Fruit fly (Drosophila melanogaster) whole organism, embryonic: ENCODE data around the gene CG12010.

Experiments
- Bdp1 ChIP-seq: fragments of 200-800 bp; sonication (Bioruptor generic); optimal IDR thresholded peaks from 3 replicates; lab custom pipeline; 2016; ENCODE audit warnings: missing biosample characterization, missing genetic modification characterization
- CG13775 ChIP-seq: fragments of 200-800 bp; sonication (Bioruptor generic); optimal IDR thresholded peaks from 3 replicates; lab custom pipeline; 2017; ENCODE audit warnings: missing biosample characterization, mild to moderate bottlenecking, missing genetic modification characterization
- CG13894 ChIP-seq: fragments of 200-800 bp; sonication (Bioruptor generic); optimal IDR thresholded peaks from 3 replicates; lab custom pipeline; 2018; ENCODE audit warnings: missing biosample characterization, mild to moderate bottlenecking, missing genetic modification characterization, moderate library complexity
- CG2678 ChIP-seq: fragments of 200-800 bp; sonication (Bioruptor generic); optimal IDR thresholded peaks from 3 replicates; lab custom pipeline; 2019; ENCODE audit warnings: missing biosample characterization, mild to moderate bottlenecking, missing genetic modification characterization, moderate library complexity
- CG2889 ChIP-seq: fragments of 200-800 bp; sonication (Bioruptor generic); IDR thresholded peaks from 3 replicates; pipeline ENCODE4 v1.3.6; 2022; ENCODE audit warnings: missing biosample characterization, missing genetic modification characterization
- CG3726 ChIP-seq: fragments of 200-800 bp; sonication (Bioruptor generic); IDR thresholded peaks from 3 replicates; pipeline ENCODE4, ENCODE4 v1.3.6; 2022; ENCODE audit warnings: missing biosample characterization, missing genetic modification characterization
- CG4282 ChIP-seq: fragments of 200-800 bp; sonication (Bioruptor generic); optimal IDR thresholded peaks from 2 replicates; lab custom pipeline; 2016; ENCODE audit warnings: missing biosample characterization, missing genetic modification characterization
- CG4424 ChIP-seq: fragments of 200-800 bp; sonication (Bioruptor generic); optimal IDR thresholded peaks from 3 replicates; lab custom pipeline; 2016; ENCODE audit warnings: missing biosample characterization, missing genetic modification characterization
- CG4730 ChIP-seq: fragments of 200-800 bp; sonication (Bioruptor generic); IDR thresholded peaks from 2 replicates; pipeline ENCODE4 v1.3.6; 2022; ENCODE audit warnings: missing biosample characterization, missing genetic modification characterization
- CG4854 ChIP-seq: fragments of 200-800 bp; sonication (Bioruptor generic); optimal IDR thresholded peaks from 2 replicates; lab custom pipeline; 2016; ENCODE audit warnings: missing biosample characterization, missing genetic modification characterization, inconsistent platforms
- CG5245 ChIP-seq: fragments of 200-800 bp; sonication (Bioruptor generic); optimal IDR thresholded peaks from 3 replicates; lab custom pipeline; 2016; ENCODE audit warnings: missing biosample characterization, missing genetic modification characterization
- CG6175 ChIP-seq: fragments of 200-800 bp; sonication (Bioruptor generic); IDR thresholded peaks from 3 replicates; pipeline ENCODE4 v1.3.6; 2022; ENCODE audit warnings: missing biosample characterization, missing genetic modification characterization
- CG6813 ChIP-seq: fragments of 200-800 bp; sonication (Bioruptor generic); optimal IDR thresholded peaks from 2 replicates; lab custom pipeline; 2017; ENCODE audit warnings: missing biosample characterization, missing genetic modification characterization, mild to moderate bottlenecking, moderate library complexity, missing genetic modification reagents
- CG8281 ChIP-seq: fragments of 200-800 bp; sonication (Bioruptor generic); optimal IDR thresholded peaks from 2 replicates; lab custom pipeline; 2018; ENCODE audit warnings: missing biosample characterization, mild to moderate bottlenecking, missing genetic modification characterization, moderate library complexity
- CG8765 ChIP-seq: fragments of 200-800 bp; sonication (Bioruptor generic); IDR thresholded peaks from 2 replicates; pipeline ENCODE4 v1.3.6; 2022; ENCODE audit warnings: missing biosample characterization, missing genetic modification characterization
- CG8924 ChIP-seq: fragments of 200-800 bp; optimal IDR thresholded peaks from 3 replicates; lab custom pipeline; 2019; ENCODE audit warnings: missing biosample characterization, mild to moderate bottlenecking, missing genetic modification characterization, moderate library complexity
- CG9727 ChIP-seq: fragments of 200-800 bp; sonication (Bioruptor generic); optimal IDR thresholded peaks from 3 replicates; lab custom pipeline; 2017; ENCODE audit warnings: missing biosample characterization, mild to moderate bottlenecking, missing genetic modification characterization
- D ChIP-seq, 2 experiments: fragments of 200-800 bp in 1 of 2; fragments of >200 bp in 1 of 2; sonication (Bioruptor generic) in 1 of 2; optimal IDR thresholded peaks; 2 replicates in 1 of 2; 3 replicates in 1 of 2; lab custom pipeline; 2017; ENCODE audit warnings: mild to moderate bottlenecking in 1 of 2, missing biosample characterization in 1 of 2, missing genetic modification characterization in 1 of 2, missing genetic modification reagents in 1 of 2
- Fer2 ChIP-seq: fragments of 200-800 bp; sonication (Bioruptor generic); optimal IDR thresholded peaks from 2 replicates; lab custom pipeline; 2018; ENCODE audit warnings: missing biosample characterization, mild to moderate bottlenecking, missing genetic modification characterization, moderate library complexity
- Fer3 ChIP-seq: fragments of 200-800 bp; sonication (Bioruptor generic); optimal IDR thresholded peaks from 2 replicates; lab custom pipeline; 2018; ENCODE audit warnings: missing biosample characterization, mild to moderate bottlenecking, missing genetic modification characterization, moderate library complexity
- NFAT ChIP-seq: fragments of 200-800 bp; sonication (Bioruptor generic); IDR thresholded peaks from 2 replicates; pipeline ENCODE4 v1.3.6; 2022; ENCODE audit warnings: missing biosample characterization, missing genetic modification characterization
- Rfx ChIP-seq: fragments of 200-800 bp; sonication (Bioruptor generic); IDR thresholded peaks from 2 replicates; pipeline ENCODE4 v1.3.6; 2022; ENCODE audit warnings: missing biosample characterization, missing genetic modification characterization
- Trl ChIP-seq, 3 experiments: fragments of >200 bp in 2 of 3; fragments of 200-800 bp in 1 of 3; sonication (Bioruptor generic) in 1 of 3; optimal IDR thresholded peaks; 2 replicates in 1 of 3; 3 replicates in 2 of 3; lab custom pipeline; 2016 to 2017; ENCODE audit warnings: missing biosample characterization in 1 of 3, missing genetic modification characterization in 1 of 3
- ara ChIP-seq: fragments of 200-800 bp; sonication (Bioruptor generic); IDR thresholded peaks from 2 replicates; pipeline ENCODE4 v1.3.6; 2022; ENCODE audit warnings: missing biosample characterization, missing genetic modification characterization
- chinmo ChIP-seq: fragments of 200-800 bp; sonication (Bioruptor generic); IDR thresholded peaks from 4 replicates; pipeline ENCODE4 v1.3.6; 2022; ENCODE audit warnings: missing biosample characterization, missing genetic modification characterization; ENCODE audit not compliant: partially characterized antibody
- crol ChIP-seq: fragments of 200-800 bp; sonication (Bioruptor generic); IDR thresholded peaks from 2 replicates; pipeline ENCODE4 v1.3.6; 2022; ENCODE audit warnings: missing biosample characterization, missing genetic modification characterization
- dan ChIP-seq: fragments of 200-800 bp; sonication (Bioruptor generic); IDR thresholded peaks from 2 replicates; pipeline ENCODE4 v1.3.6; 2022; ENCODE audit warnings: missing biosample characterization, missing genetic modification characterization
- fd64A ChIP-seq: fragments of 200-800 bp; sonication (Bioruptor generic); optimal IDR thresholded peaks from 3 replicates; lab custom pipeline; 2018; ENCODE audit warnings: missing biosample characterization, mild to moderate bottlenecking, missing genetic modification characterization
- fd96Cb ChIP-seq: fragments of 200-800 bp; sonication (Bioruptor generic); optimal IDR thresholded peaks from 2 replicates; lab custom pipeline; 2018; ENCODE audit warnings: missing biosample characterization, mild to moderate bottlenecking, missing genetic modification characterization, moderate library complexity
- ftz-f1 ChIP-seq: fragments of 200-800 bp; sonication (Bioruptor generic); optimal IDR thresholded peaks from 2 replicates; lab custom pipeline; 2016; ENCODE audit warnings: missing biosample characterization, missing genetic modification characterization
- grau ChIP-seq: fragments of 200-800 bp; optimal IDR thresholded peaks from 3 replicates; lab custom pipeline; 2019; ENCODE audit warnings: missing biosample characterization, mild to moderate bottlenecking, missing genetic modification characterization, moderate library complexity
- gro ChIP-seq: fragments of 200-800 bp; sonication (Bioruptor generic); optimal IDR thresholded peaks from 2 replicates; lab custom pipeline; 2016; ENCODE audit warnings: missing biosample characterization, missing genetic modification characterization
- her ChIP-seq: fragments of 200-800 bp; sonication (Bioruptor generic); optimal IDR thresholded peaks from 2 replicates; lab custom pipeline; 2016; ENCODE audit warnings: missing biosample characterization, missing genetic modification characterization
- klu ChIP-seq: fragments of 200-800 bp; sonication (Bioruptor generic); IDR thresholded peaks from 2 replicates; pipeline ENCODE4 v1.3.6; 2022; ENCODE audit warnings: missing biosample characterization, missing genetic modification characterization
- oc ChIP-seq: fragments of 200-800 bp; sonication (Bioruptor generic); optimal IDR thresholded peaks from 2 replicates; lab custom pipeline; 2018; ENCODE audit warnings: missing biosample characterization, mild to moderate bottlenecking, missing genetic modification characterization, moderate library complexity
- p53 ChIP-seq: fragments of 200-800 bp; sonication (Bioruptor generic); optimal IDR thresholded peaks from 2 replicates; lab custom pipeline; 2016; ENCODE audit warnings: missing biosample characterization, missing genetic modification characterization
- schlank ChIP-seq: fragments of 200-800 bp; sonication (Bioruptor generic); optimal IDR thresholded peaks from 2 replicates; lab custom pipeline; 2018; ENCODE audit warnings: missing biosample characterization, mild to moderate bottlenecking, missing genetic modification characterization
- sd ChIP-seq: fragments of 200-800 bp; sonication (Bioruptor generic); optimal IDR thresholded peaks from 3 replicates; lab custom pipeline; 2018; ENCODE audit warnings: missing biosample characterization, mild to moderate bottlenecking, missing genetic modification characterization, moderate library complexity
- sens ChIP-seq: fragments of 200-800 bp; sonication (Bioruptor generic); peaks from one replicate; lab custom pipeline; 2016; ENCODE audit warnings: missing biosample characterization, missing genetic modification characterization
- slbo ChIP-seq: fragments of 200-800 bp; sonication (Bioruptor generic); IDR thresholded peaks from 2 replicates; pipeline ENCODE4 v1.3.6; 2022; ENCODE audit warnings: missing biosample characterization, missing genetic modification characterization
- ssp ChIP-seq: fragments of 200-800 bp; sonication (Bioruptor generic); IDR thresholded peaks from 2 replicates; pipeline ENCODE4 v1.3.6; 2022; ENCODE audit warnings: missing biosample characterization, missing genetic modification characterization
- tll ChIP-seq, 2 experiments: fragments of 200-800 bp in 1 of 2; fragments of >200 bp in 1 of 2; sonication (Bioruptor generic) in 1 of 2; optimal IDR thresholded peaks; 2 replicates each; lab custom pipeline; 2017 to 2019; ENCODE audit warnings: missing biosample characterization in 2 of 2, missing genetic modification characterization in 2 of 2, mild to moderate bottlenecking in 1 of 2, moderate library complexity in 1 of 2
- tx ChIP-seq: fragments of 200-800 bp; sonication (Bioruptor generic); optimal IDR thresholded peaks from 2 replicates; lab custom pipeline; 2016; ENCODE audit warnings: missing biosample characterization, missing genetic modification characterization
- vvl ChIP-seq: fragments of 200-800 bp; sonication (Bioruptor generic); IDR thresholded peaks from 2 replicates; pipeline ENCODE4 v1.3.6; 2022; ENCODE audit warnings: missing biosample characterization, missing genetic modification characterization

The CG12010 gene

dm6 chr3L:3406307-3407061 is 32.4 kb downstream of the CG12010 start (continued):
- TF ChIP-seq CG8924 (tag; lab: Kevin White, UChicago): no peak
- no peak for TF ChIP-seq ssp (GFP tag; lab: Robert Waterston, UW)
- peak; percentile 30; the same call in 1 of the 2 replicates for TF ChIP-seq Rfx (GFP tag; lab: Robert Waterston, UW)
- TF ChIP-seq CG2889 (GFP tag; lab: Robert Waterston, UW): no peak
- TF ChIP-seq CG4730 (GFP tag; lab: Robert Waterston, UW): no peak
- TF ChIP-seq NFAT (GFP tag; lab: Robert Waterston, UW): peak; percentile 23; the same call in 1 of the 2 replicates
- TF ChIP-seq CG4424: no peak
- no peak for TF ChIP-seq Fer2 (tag; lab: Kevin White, UChicago)
- peak; percentile 38 for TF ChIP-seq CG2678 (tag; lab: Kevin White, UChicago)
- TF ChIP-seq Bdp1 (GFP tag; lab: Kevin White, UChicago): no peak
- no peak for TF ChIP-seq CG13775
- TF ChIP-seq sens (GFP tag; lab: Kevin White, UChicago): peak; percentile 58
- TF ChIP-seq her (GFP tag; lab: Kevin White, UChicago): no peak
- TF ChIP-seq tll (GFP tag; optimal IDR thresholded peaks at IDR 0.05; lab: Kevin White, UChicago): no peak
- TF ChIP-seq Fer3 (tag; lab: Kevin White, UChicago): peak; percentile 6
- TF ChIP-seq chinmo: 0 out of 4 replicates have a peak, but pooled peaks have one; percentile 13
- TF ChIP-seq CG3726: no peak

- TF ChIP-seq slbo (GFP tag; lab: Robert Waterston, UW): 0 out of 2 replicates have a peak, but pooled peaks have one; percentile 20
- TF ChIP-seq oc (tag; lab: Kevin White, UChicago): peak; percentile 9
- peak; percentile 22; the same call in 1 of the 2 replicates for TF ChIP-seq crol (GFP tag; lab: Robert Waterston, UW)
- TF ChIP-seq vvl (GFP tag; lab: Robert Waterston, UW): 0 out of 2 replicates have a peak, but pooled peaks have one; percentile 29
- TF ChIP-seq CG6175 (GFP tag; lab: Robert Waterston, UW): no peak
- TF ChIP-seq sd (tag; lab: Kevin White, UChicago): peak; percentile 67
- TF ChIP-seq CG5245: no peak
- peak; percentile 74 for TF ChIP-seq ftz-f1 (GFP tag; lab: Kevin White, UChicago)
- TF ChIP-seq CG4282 (GFP tag; lab: Kevin White, UChicago): no peak
- 0 out of 4 replicates have a peak, but pooled peaks have one; percentile 28 for TF ChIP-seq chinmo
Observed at dm6 chr3L:3407481-3407880, 33.4 kb downstream of the CG12010 start.

- TF ChIP-seq dan (GFP tag; lab: Robert Waterston, UW) (no peak), tx (GFP tag; lab: Kevin White, UChicago) (no peak), klu (GFP tag; lab: Robert Waterston, UW) (no peak), CG13894 (tag; lab: Kevin White, UChicago) (no peak), p53 (GFP tag; lab: Kevin White, UChicago) (no peak), chinmo (no peak), CG8765 (GFP tag; lab: Robert Waterston, UW) (no peak), fd96Cb (no peak), CG4854 (GFP tag; lab: Kevin White, UChicago) (no peak), ara (GFP tag; lab: Robert Waterston, UW) (no peak), grau (tag; lab: Kevin White, UChicago) (no peak), gro (GFP tag; lab: Kevin White, UChicago) (no peak), CG9727 (GFP tag; lab: Kevin White, UChicago) (no peak), Trl (optimal IDR thresholded peaks at IDR 0.05; lab: Kevin White, UChicago) (no peak), Trl (GFP tag; optimal IDR thresholded peaks at IDR 0.05; lab: Kevin White, UChicago) (no peak), fd64A (no peak), CG6813 (GFP tag; lab: Kevin White, UChicago) (no peak), D (optimal IDR thresholded peaks at IDR 0.05; lab: Kevin White, UChicago) (no peak), D (GFP tag; optimal IDR thresholded peaks at IDR 0.05; lab: Kevin White, UChicago) (no peak), CG8281 (no peak), schlank (tag; lab: Kevin White, UChicago) (no peak)
Observed at dm6 chr3L:3408231-3408630, 34.1 kb downstream of the CG12010 start.
